Fruit fly (Drosophila melanogaster): ENCODE data around the gene betaggt-I.

The betaggt-I gene

DNA sequence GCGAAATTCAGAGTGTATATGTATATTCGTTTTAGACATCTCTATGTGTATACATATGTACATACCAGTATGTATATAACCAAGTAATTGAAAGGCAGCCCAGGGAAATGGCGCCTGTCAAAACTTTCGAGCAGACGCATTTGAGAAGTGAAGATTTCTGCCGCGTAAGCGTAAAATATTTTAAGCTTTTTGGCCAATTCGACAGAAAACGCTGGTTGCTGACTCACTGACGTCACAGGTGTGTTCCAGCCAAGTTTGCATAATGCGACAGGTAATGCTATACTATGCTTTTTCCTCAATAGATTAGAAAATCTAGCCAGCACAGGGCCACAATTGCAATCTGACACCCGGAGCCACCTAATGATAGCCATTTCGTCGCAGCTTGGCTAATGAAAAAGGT lies 28.6 kb upstream of the betaggt-I start:
- no peak for TF ChIP-seq fd3F (GFP tag; optimal IDR thresholded peaks at IDR 0.05)
- no peak for TF ChIP-seq insv (GFP tag; optimal IDR thresholded peaks at IDR 0.05)
- TF ChIP-seq CG3163 (GFP tag; optimal IDR thresholded peaks at IDR 0.05) = no peak
- TF ChIP-seq shn (GFP tag; optimal IDR thresholded peaks at IDR 0.05) = no peak
- TF ChIP-seq CG1647 (GFP tag; optimal IDR thresholded peaks at IDR 0.05) = no peak

- no peak for TF ChIP-seq E2f1 (GFP tag; IDR thresholded peaks at IDR 0.05)
- TF ChIP-seq bowl (GFP tag; IDR thresholded peaks at IDR 0.05) = no peak
- no peak for TF ChIP-seq CG31388 (GFP tag; optimal IDR thresholded peaks at IDR 0.05)
- peak; percentile 20 for TF ChIP-seq odd (GFP tag; optimal IDR thresholded peaks at IDR 0.05)
- no peak for TF ChIP-seq Lim3 (GFP tag; IDR thresholded peaks at IDR 0.05)
- TF ChIP-seq CG34376 (GFP tag; optimal IDR thresholded peaks at IDR 0.05) = peak; percentile 16
- TF ChIP-seq Dp (GFP tag; optimal IDR thresholded peaks at IDR 0.05) = no peak
- peak; percentile 79 for TF ChIP-seq Fer1 (GFP tag; optimal IDR thresholded peaks at IDR 0.05)
- no peak for TF ChIP-seq GATAe (GFP tag; conservative IDR thresholded peaks at IDR 0.05)
- TF ChIP-seq scrt (GFP tag; optimal IDR thresholded peaks at IDR 0.05) = peak; percentile 81
- TF ChIP-seq CG13894 (tag; optimal IDR thresholded peaks at IDR 0.05) = peak; percentile 100
- peak; percentile 26 for TF ChIP-seq Med (GFP tag)
- no peak for TF ChIP-seq ken (GFP tag; IDR thresholded peaks at IDR 0.05)
- no peak for TF ChIP-seq NC2α (GFP tag; optimal IDR thresholded peaks at IDR 0.05)
- TF ChIP-seq Rfx (GFP tag; IDR thresholded peaks at IDR 0.05) = peak; percentile 42; the same call in 1 of the 2 replicates
- 0 out of 3 replicates have a peak, but pooled peaks have one; percentile 34 for TF ChIP-seq so (GFP tag; IDR thresholded peaks at IDR 0.05)
- no peak for TF ChIP-seq Ets65A (GFP tag)
- peak; percentile 58 for TF ChIP-seq CG6765 (GFP tag; optimal IDR thresholded peaks at IDR 0.05)
- TF ChIP-seq tx (GFP tag; optimal IDR thresholded peaks at IDR 0.05) = no peak
- TF ChIP-seq sim (GFP tag; IDR thresholded peaks at IDR 0.05) = 0 out of 2 replicates have a peak, but pooled peaks have one; percentile 25
- TF ChIP-seq dati (GFP tag; IDR thresholded peaks at IDR 0.05) = no peak
- peak; percentile 70 for TF ChIP-seq Hmr (GFP tag; optimal IDR thresholded peaks at IDR 0.05)
- no peak for TF ChIP-seq CG11723 (GFP tag; optimal IDR thresholded peaks at IDR 0.05)
- peak; percentile 91 for TF ChIP-seq Deaf1 (tag; optimal IDR thresholded peaks at IDR 0.05)
- TF ChIP-seq ap (GFP tag; IDR thresholded peaks at IDR 0.05) = no peak
- TF ChIP-seq fd64A (GFP tag; optimal IDR thresholded peaks at IDR 0.05) = no peak
- peak; percentile 28 for TF ChIP-seq Meics (GFP tag; optimal IDR thresholded peaks at IDR 0.05)
- TF ChIP-seq CG15601 (tag; optimal IDR thresholded peaks at IDR 0.05) = peak; percentile 98
- TF ChIP-seq CG18599 (GFP tag; optimal IDR thresholded peaks at IDR 0.05) = peak; percentile 73
- no peak for TF ChIP-seq ewg (GFP tag; optimal IDR thresholded peaks at IDR 0.05)
- peak; percentile 68 for TF ChIP-seq lab (GFP tag; optimal IDR thresholded peaks at IDR 0.05)
- no peak for TF ChIP-seq tll (GFP tag; optimal IDR thresholded peaks at IDR 0.05)
- no peak for TF ChIP-seq HLHmδ (GFP tag; optimal IDR thresholded peaks at IDR 0.05)
- peak; percentile 57; the same call in 1 of the 3 replicates for TF ChIP-seq Dbx (GFP tag; IDR thresholded peaks at IDR 0.05)
- no peak for TF ChIP-seq Sry-β (GFP tag; optimal IDR thresholded peaks at IDR 0.05)
- TF ChIP-seq Camta (GFP tag; optimal IDR thresholded peaks at IDR 0.05) = no peak
- no peak for TF ChIP-seq CG5245 (GFP tag; optimal IDR thresholded peaks at IDR 0.05)
- TF ChIP-seq Aef1 (GFP tag; IDR thresholded peaks at IDR 0.05) = no peak
- TF ChIP-seq CG15514 (GFP tag; optimal IDR thresholded peaks at IDR 0.05) = peak; percentile 45
- TF ChIP-seq Drgx (GFP tag; IDR thresholded peaks at IDR 0.05) = 0 out of 2 replicates have a peak, but pooled peaks have one; percentile 22
- TF ChIP-seq CG18262 (tag; optimal IDR thresholded peaks at IDR 0.05) = no peak
- peak; percentile 65; the same call in 1 of the 2 replicates for TF ChIP-seq CG32532 (GFP tag; IDR thresholded peaks at IDR 0.05)
- no peak for TF ChIP-seq Sox100B (GFP tag; optimal IDR thresholded peaks at IDR 0.05)
- TF ChIP-seq toy (GFP tag; IDR thresholded peaks at IDR 0.05) = no peak
- TF ChIP-seq Sry-δ (GFP tag; optimal IDR thresholded peaks at IDR 0.05) = no peak
Measured at dm6 chr2L:4928340-4928739, 17.0 kb upstream of the betaggt-I start.

All from whole organism, embryonic.